Worm (Caenorhabditis elegans) whole organism, young adult: ENCODE results near the gene C36B7.4.

Experiments
- B0261.1 ChIP-seq: sonication (generic microtip); optimal IDR thresholded peaks from 2 replicates; lab custom pipeline; 2016; ENCODE audit warnings: mild to moderate bottlenecking, missing genetic modification characterization, moderate library complexity, missing compliant biosample characterization
- ceh-58 ChIP-seq: fragments of 200-800 bp; sonication (Bioruptor generic); IDR thresholded peaks from 2 replicates; pipeline ENCODE4 v1.3.6; 2022; ENCODE audit warnings: missing genetic modification characterization, missing compliant biosample characterization

C36B7.4 gene

ce11 chrX:7033716-7034270 lies 52.0 kb downstream of the C36B7.4 start:
- TF ChIP-seq B0261.1 (tag; lab: Kevin White, UChicago) (no peak), ceh-58 (GFP tag; lab: Robert Waterston, UW) (no peak)
